Worm (Caenorhabditis elegans) whole organism, L4 larva: Measurements from ENCODE around the gene lsd-1.

Experiments used
- D1046.2 ChIP-seq: fragments of 200-800 bp; sonication (Bioruptor generic); IDR thresholded peaks from 2 replicates; pipeline ENCODE4 v1.3.6; 2022; ENCODE audit warnings: missing genetic modification characterization, missing compliant biosample characterization
- F10B5.3 ChIP-seq: sonication (generic microtip); optimal IDR thresholded peaks from 2 replicates; lab custom pipeline; 2016; ENCODE audit warnings: mild to moderate bottlenecking, missing genetic modification characterization, missing compliant biosample characterization
- F37D6.2 ChIP-seq: sonication (generic microtip); optimal IDR thresholded peaks from 2 replicates; lab custom pipeline; 2016; ENCODE audit warnings: mild to moderate bottlenecking, missing genetic modification characterization, missing compliant biosample characterization
- F49E8.2 ChIP-seq: sonication (generic microtip); optimal IDR thresholded peaks from 2 replicates; lab custom pipeline; 2016; ENCODE audit warnings: missing compliant biosample characterization, mild to moderate bottlenecking, missing genetic modification characterization, borderline replicate concordance
- Y75B8A.6 ChIP-seq: fragments of 200-800 bp; sonication (Bioruptor generic); IDR thresholded peaks from 2 replicates; pipeline ENCODE4 v1.3.6; 2022; ENCODE audit warnings: missing genetic modification reagents, missing genetic modification characterization, missing compliant biosample characterization
- aha-1 ChIP-seq: fragments of 150-350 bp; peaks from one replicate; lab custom pipeline; 2014; ENCODE audit warnings: missing biosample characterization, missing genetic modification characterization
- attf-4 ChIP-seq: sonication (generic microtip); optimal IDR thresholded peaks from 3 replicates; lab custom pipeline; 2017; ENCODE audit warnings: missing biosample characterization, missing genetic modification characterization
- ceh-28 ChIP-seq: fragments of 150-350 bp; optimal IDR thresholded peaks from 2 replicates; lab custom pipeline; 2014; ENCODE audit warnings: missing biosample characterization, missing genetic modification reagents, missing genetic modification characterization
- ceh-44 ChIP-seq: fragments of 200-800 bp; sonication (Bioruptor generic); IDR thresholded peaks from 2 replicates; pipeline ENCODE4 v1.3.6; 2022; ENCODE audit warnings: missing genetic modification reagents, missing genetic modification characterization, missing compliant biosample characterization
- ceh-82 ChIP-seq: sonication (generic microtip); optimal IDR thresholded peaks from 2 replicates; lab custom pipeline; 2017; ENCODE audit warnings: missing biosample characterization, missing genetic modification characterization
- ctbp-1 ChIP-seq: fragments of 200-800 bp; sonication (Bioruptor generic); IDR thresholded peaks from 2 replicates; pipeline ENCODE4 v1.3.6; 2022; ENCODE audit warnings: missing genetic modification reagents, missing genetic modification characterization, missing compliant biosample characterization
- daf-16 ChIP-seq, 3 experiments: sonication (generic microtip); optimal IDR thresholded peaks; 2 replicates each; lab custom pipeline; 2016 to 2017; ENCODE audit warnings: missing genetic modification characterization in 3 of 3, missing genetic modification reagents in 3 of 3, mild to moderate bottlenecking in 2 of 3, missing compliant biosample characterization in 2 of 3, missing biosample characterization in 1 of 3, moderate library complexity in 1 of 3
- daf-19 ChIP-seq: fragments of 200-800 bp; sonication (Bioruptor generic); conservative IDR thresholded peaks from 2 replicates; pipeline ENCODE4 v1.3.6; 2022; ENCODE audit warnings: missing genetic modification characterization, missing compliant biosample characterization
- daf-8 ChIP-seq: fragments of 200-800 bp; sonication (Bioruptor generic); IDR thresholded peaks from 2 replicates; pipeline ENCODE4 v1.3.6; 2022; ENCODE audit warnings: missing genetic modification characterization, missing compliant biosample characterization
- dmd-8 ChIP-seq: fragments of 200-800 bp; sonication (Bioruptor generic); IDR thresholded peaks from 2 replicates; pipeline ENCODE4 v1.3.6; 2022; ENCODE audit warnings: missing genetic modification characterization, missing compliant biosample characterization
- dmd-9 ChIP-seq: fragments of 200-800 bp; sonication (Bioruptor generic); IDR thresholded peaks from 2 replicates; pipeline ENCODE4 v1.3.6; 2022; ENCODE audit warnings: missing genetic modification reagents, missing genetic modification characterization, missing compliant biosample characterization
- dve-1 ChIP-seq: sonication (generic microtip); optimal IDR thresholded peaks from 2 replicates; lab custom pipeline; 2017; ENCODE audit warnings: antibody characterized with exemption, mild to moderate bottlenecking, missing genetic modification characterization, missing compliant biosample characterization; ENCODE audit not compliant: insufficient read depth
- egl-43 ChIP-seq: fragments of 200-800 bp; sonication (Bioruptor generic); IDR thresholded peaks from 2 replicates; pipeline ENCODE4 v1.3.6; 2022; ENCODE audit warnings: missing genetic modification reagents, missing genetic modification characterization, missing compliant biosample characterization
- fkh-10 ChIP-seq: fragments of 150-350 bp; optimal IDR thresholded peaks from 2 replicates; lab custom pipeline; 2014; ENCODE audit warnings: missing biosample characterization, missing genetic modification reagents, missing genetic modification characterization
- hlh-11 ChIP-seq: fragments of 200-800 bp; sonication (Bioruptor generic); optimal IDR thresholded peaks from 2 replicates; lab custom pipeline; 2018; ENCODE audit warnings: mild to moderate bottlenecking, missing genetic modification characterization, missing compliant biosample characterization
- lim-7 ChIP-seq: fragments of 200-800 bp; sonication (Bioruptor generic); IDR thresholded peaks from 2 replicates; pipeline ENCODE4 v1.3.6; 2022; ENCODE audit warnings: missing genetic modification characterization, missing compliant biosample characterization
- lin-1 ChIP-seq: fragments of 200-800 bp; sonication (Bioruptor generic); IDR thresholded peaks from 2 replicates; pipeline ENCODE4 v1.3.6; 2022; ENCODE audit warnings: missing genetic modification reagents, missing genetic modification characterization, missing compliant biosample characterization
- lin-13 ChIP-seq: fragments of 150-350 bp; optimal IDR thresholded peaks from 2 replicates; lab custom pipeline; 2014; ENCODE audit warnings: missing biosample characterization, missing genetic modification reagents, missing genetic modification characterization
- lir-3 ChIP-seq: sonication (generic microtip); optimal IDR thresholded peaks from 2 replicates; lab custom pipeline; 2016; ENCODE audit warnings: mild to moderate bottlenecking, missing genetic modification characterization, missing compliant biosample characterization
- lsy-2 ChIP-seq, 2 experiments: fragments of 150-350 bp in 1 of 2; sonication (generic microtip) in 1 of 2; optimal IDR thresholded peaks; 2 replicates each; lab custom pipeline; 2014 to 2017; ENCODE audit warnings: missing biosample characterization in 2 of 2, missing genetic modification characterization in 2 of 2
- madf-5 ChIP-seq, 2 experiments: fragments of 200-800 bp; sonication (Bioruptor generic); IDR thresholded peaks; 2 replicates each; pipeline ENCODE4 v1.3.6; 2022; ENCODE audit warnings: missing compliant biosample characterization in 2 of 2, missing genetic modification characterization in 2 of 2
- mdl-1 ChIP-seq, 2 experiments: fragments of 150-350 bp in 1 of 2; sonication (generic microtip) in 1 of 2; optimal IDR thresholded peaks; 2 replicates each; lab custom pipeline; 2014 to 2017; ENCODE audit warnings: missing biosample characterization in 2 of 2, missing genetic modification characterization in 2 of 2
- mdt-29 ChIP-seq: fragments of 200-800 bp; sonication (Bioruptor generic); IDR thresholded peaks from 2 replicates; pipeline ENCODE4 v1.3.6; 2022; ENCODE audit warnings: missing genetic modification reagents, missing genetic modification characterization, missing compliant biosample characterization
- nhr-102 ChIP-seq: sonication (generic microtip); optimal IDR thresholded peaks from 2 replicates; lab custom pipeline; 2016; ENCODE audit warnings: mild to moderate bottlenecking, missing genetic modification characterization, moderate library complexity, missing compliant biosample characterization
- nhr-25 ChIP-seq: sonication (generic microtip); optimal IDR thresholded peaks from 2 replicates; lab custom pipeline; 2017; ENCODE audit warnings: missing genetic modification characterization, mild to moderate bottlenecking, missing compliant biosample characterization, antibody characterized with exemption, moderate library complexity, borderline replicate concordance; ENCODE audit not compliant: insufficient read depth
- nhr-28 ChIP-seq: fragments of 150-350 bp; optimal IDR thresholded peaks from 2 replicates; lab custom pipeline; 2014; ENCODE audit warnings: missing biosample characterization, missing genetic modification characterization
- nhr-6 ChIP-seq: fragments of 150-350 bp; optimal IDR thresholded peaks from 2 replicates; lab custom pipeline; 2014; ENCODE audit warnings: missing biosample characterization, missing genetic modification characterization
- rbr-2 ChIP-seq: sonication (generic microtip); optimal IDR thresholded peaks from 2 replicates; lab custom pipeline; 2016; ENCODE audit warnings: missing genotype, missing genetic modification characterization, missing compliant biosample characterization
- skn-1 ChIP-seq: fragments of 150-350 bp; optimal IDR thresholded peaks from 2 replicates; lab custom pipeline; 2014; ENCODE audit warnings: missing biosample characterization, missing genetic modification characterization
- unc-39 ChIP-seq: sonication (generic microtip); optimal IDR thresholded peaks from 2 replicates; lab custom pipeline; 2017; ENCODE audit warnings: missing biosample characterization, missing genetic modification characterization
- unc-62 ChIP-seq, 3 experiments: fragments of 150-350 bp in 1 of 3; sonication (generic microtip); optimal IDR thresholded peaks in 2 of 3; peaks in 1 of 3; 1 replicate in 1 of 3; 2 replicates in 2 of 3; lab custom pipeline; 2014 to 2017; ENCODE audit warnings: missing biosample characterization in 3 of 3, missing genetic modification characterization in 3 of 3, missing genetic modification reagents in 3 of 3, missing genotype in 1 of 3
- vab-7 ChIP-seq: fragments of 200-800 bp; sonication (Bioruptor generic); IDR thresholded peaks from 2 replicates; pipeline ENCODE4 v1.3.6; 2022; ENCODE audit warnings: missing genetic modification reagents, missing genetic modification characterization, missing compliant biosample characterization
- ztf-7 ChIP-seq: fragments of 150-350 bp; optimal IDR thresholded peaks from 2 replicates; lab custom pipeline; 2014; ENCODE audit warnings: missing biosample characterization, missing genetic modification characterization

lsd-1 gene

DNA sequence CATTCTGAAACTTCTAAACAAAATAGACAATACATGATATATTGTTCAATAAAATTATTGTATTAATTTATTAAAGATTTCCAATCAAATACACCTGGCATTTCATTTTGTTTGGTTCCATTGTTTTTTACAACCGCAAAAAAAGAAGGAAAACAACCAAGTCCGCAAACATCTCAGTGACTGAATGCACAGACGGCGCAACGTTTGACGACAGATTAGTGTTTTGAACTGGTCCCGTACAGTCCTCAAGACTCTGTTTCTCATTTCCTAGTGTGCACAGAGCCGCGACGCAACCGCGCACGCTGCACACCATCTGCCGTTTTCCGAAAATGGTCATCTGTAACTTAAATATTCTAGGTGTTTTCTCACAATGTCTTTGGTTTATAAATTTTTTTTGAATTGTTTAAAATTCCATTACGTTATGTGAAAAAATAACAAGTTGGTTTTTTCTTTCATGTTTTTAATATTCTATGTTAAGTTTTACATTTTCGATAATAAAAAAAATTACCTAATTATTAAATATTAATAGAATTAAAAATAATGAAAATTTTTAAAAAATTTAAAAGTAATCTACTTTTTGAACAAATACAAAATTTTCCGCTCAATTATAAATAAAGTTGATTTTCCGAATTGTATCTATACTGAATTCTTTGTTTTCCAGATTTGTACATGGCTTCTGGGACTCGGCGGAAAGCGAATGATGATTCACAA lies at the start of gene lsd-1:
TSS of gene lsd-1 (plus strand) at position 661 of the 711 bp plus-strand sequence.
- peak; percentile 42 for TF ChIP-seq dve-1
- TF ChIP-seq unc-62 (GFP tag; optimal IDR thresholded peaks at IDR 0.05 in 1 of 2; lab: Kevin White, UChicago): peak in 1 of 2 experiments; percentile 76
- TF ChIP-seq unc-62 (tag; optimal IDR thresholded peaks at IDR 0.05; lab: Kevin White, UChicago): no peak
- no peak for TF ChIP-seq lim-7
- peak; percentile 28 for TF ChIP-seq rbr-2 (tag; lab: Kevin White, UChicago)
- TF ChIP-seq daf-16 (GFP tag; optimal IDR thresholded peaks at IDR 0.05; lab: Kevin White, UChicago): no peak
- TF ChIP-seq daf-16 (tag; optimal IDR thresholded peaks at IDR 0.05; lab: Kevin White, UChicago): peak; percentile 39
- no peak for TF ChIP-seq lir-3 (tag; lab: Kevin White, UChicago)

DNA sequence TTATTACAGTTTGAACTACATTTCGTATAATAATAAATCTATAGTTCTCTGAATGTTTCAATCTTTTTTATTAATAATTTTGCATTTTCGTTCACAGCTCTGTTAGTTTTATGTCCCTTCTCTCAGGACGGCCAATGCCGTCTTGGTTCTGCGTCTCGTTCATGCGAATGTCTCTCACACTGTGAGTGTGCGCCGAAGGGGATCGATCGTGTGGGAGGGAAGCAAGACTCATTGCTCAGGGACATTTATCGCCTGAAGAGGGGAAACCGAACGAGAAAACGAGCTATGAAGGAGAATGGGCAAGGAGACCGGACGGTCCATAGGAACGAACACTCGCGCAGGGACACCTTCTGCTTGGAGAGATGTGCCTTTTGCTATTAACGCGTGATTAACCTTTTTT lies 49.6 kb upstream of the lsd-1 start:
- TF ChIP-seq mdt-29: no peak
- peak; percentile 46 for TF ChIP-seq rbr-2 (tag; lab: Kevin White, UChicago)
- TF ChIP-seq lsy-2 (tag; optimal IDR thresholded peaks at IDR 0.05; lab: Kevin White, UChicago): no peak
- TF ChIP-seq F37D6.2 (tag; lab: Kevin White, UChicago): peak; percentile 51
- peak; percentile 43 for TF ChIP-seq ceh-28 (tag; lab: Kevin White, UChicago)
- TF ChIP-seq unc-62 (GFP tag; optimal IDR thresholded peaks at IDR 0.05 in 1 of 2; lab: Kevin White, UChicago): peak in 1 of 2 experiments; percentile 85
- no peak for TF ChIP-seq unc-62 (tag; optimal IDR thresholded peaks at IDR 0.05; lab: Kevin White, UChicago)
- peak; percentile 12 for TF ChIP-seq F10B5.3 (tag; lab: Kevin White, UChicago)
- TF ChIP-seq aha-1 (tag; lab: Kevin White, UChicago): peak; percentile 57

DNA sequence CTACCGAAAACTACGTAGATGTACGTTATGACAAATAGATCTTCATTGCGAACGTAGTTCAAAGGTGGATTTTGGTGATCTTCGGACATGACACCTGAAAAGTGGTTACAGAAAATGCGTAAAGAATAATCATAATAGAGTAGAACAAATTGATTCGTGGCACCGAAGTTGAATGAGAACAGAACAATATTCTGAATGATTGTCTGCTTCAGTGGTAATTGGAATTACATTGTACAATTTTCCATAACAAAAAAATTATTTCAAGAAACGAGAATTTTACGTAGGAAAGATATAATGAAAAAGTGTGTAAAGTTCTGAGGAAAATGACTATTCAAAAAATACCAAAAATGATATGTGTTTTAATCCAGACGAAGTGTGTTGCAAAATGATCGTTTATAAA lies 46.0 kb upstream of the lsd-1 start, which contains the start of gene Y62H9A.10:
TSS of gene Y62H9A.10 (minus strand) at position 101 of the 400 bp plus-strand sequence.
- no peak for TF ChIP-seq daf-8 (GFP tag; lab: Robert Waterston, UW)
- TF ChIP-seq ceh-82: no peak
- TF ChIP-seq aha-1 (tag; lab: Kevin White, UChicago): no peak
- no peak for TF ChIP-seq dmd-9 (GFP tag; lab: Robert Waterston, UW)
- TF ChIP-seq ctbp-1 (GFP tag; lab: Robert Waterston, UW): no peak
- TF ChIP-seq unc-39 (tag; lab: Kevin White, UChicago): no peak
- TF ChIP-seq nhr-102 (tag; lab: Kevin White, UChicago): no peak
- no peak for TF ChIP-seq nhr-28 (tag; lab: Kevin White, UChicago)
- no peak for TF ChIP-seq skn-1 (tag; lab: Kevin White, UChicago)
- TF ChIP-seq nhr-25 (tag; lab: Kevin White, UChicago): no peak
- TF ChIP-seq hlh-11 (tag; lab: Kevin White, UChicago): no peak
- TF ChIP-seq mdl-1 (tag; optimal IDR thresholded peaks at IDR 0.05; lab: Kevin White, UChicago): no peak

DNA sequence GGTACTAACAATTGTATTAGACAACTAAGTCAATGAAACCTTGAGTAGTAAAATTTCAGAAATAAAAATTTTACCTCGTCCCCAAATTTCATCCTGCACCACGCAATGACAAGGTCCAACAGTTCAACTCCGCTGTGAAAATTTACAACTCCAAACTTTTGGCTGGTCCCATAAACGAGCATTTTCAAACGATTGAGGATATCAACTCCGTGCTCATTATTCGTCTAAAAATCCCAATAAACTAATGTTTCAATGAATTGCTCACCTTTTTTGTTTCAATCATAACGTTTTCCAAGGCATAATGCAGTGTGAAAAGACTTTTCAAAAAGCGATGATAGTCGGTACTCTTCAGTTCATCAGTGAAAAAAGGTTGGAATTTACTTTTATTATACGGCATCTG lies 42.0 kb upstream of the lsd-1 start:
- TF ChIP-seq unc-62 (GFP tag; optimal IDR thresholded peaks at IDR 0.05 in 1 of 2; lab: Kevin White, UChicago) (peak in 1 of 2 experiments; percentile 95), unc-62 (tag; optimal IDR thresholded peaks at IDR 0.05; lab: Kevin White, UChicago) (no peak), madf-5 (GFP tag; IDR thresholded peaks at IDR 0.05; lab: Robert Waterston, UW) (no peak)
- TF ChIP-seq, all 104 proteins: peak for 1

DNA sequence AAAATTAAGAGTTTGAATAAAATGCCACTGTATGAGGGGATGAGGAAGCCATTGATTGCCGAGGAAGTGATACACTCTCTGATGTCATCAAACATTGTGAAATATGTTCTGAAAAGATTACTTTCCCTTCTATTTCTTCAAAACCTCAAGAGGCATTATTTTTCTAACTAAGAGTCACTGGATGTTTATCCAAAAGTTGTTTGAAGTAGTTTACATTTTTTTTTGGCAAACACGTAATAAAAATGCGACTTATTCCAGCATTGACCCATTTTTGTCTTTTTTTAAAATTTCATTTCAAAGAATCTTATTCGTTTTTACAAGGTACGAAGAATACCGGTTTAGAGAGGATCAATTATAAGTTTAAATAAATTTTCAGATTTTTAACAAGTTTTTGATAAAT lies 41.4 kb upstream of the lsd-1 start, which contains the start of gene Y62H9A.11:
TSS of gene Y62H9A.11 (minus strand) at position 101 of the 400 bp plus-strand sequence.
- no peak for TF ChIP-seq nhr-6
- no peak for TF ChIP-seq dmd-8 (GFP tag; lab: Robert Waterston, UW)
- no peak for TF ChIP-seq madf-5 (GFP tag; IDR thresholded peaks at IDR 0.05; lab: Robert Waterston, UW)
- no peak for TF ChIP-seq fkh-10 (GFP tag; lab: Kevin White, UChicago)
- TF ChIP-seq D1046.2 (GFP tag; lab: Robert Waterston, UW): no peak
- TF ChIP-seq ztf-7: no peak
- no peak for TF ChIP-seq daf-19
- TF ChIP-seq Y75B8A.6 (GFP tag; lab: Robert Waterston, UW): no peak
- no peak for TF ChIP-seq ceh-44 (GFP tag; lab: Robert Waterston, UW)
- no peak for TF ChIP-seq vab-7
- TF ChIP-seq egl-43: no peak
- TF ChIP-seq attf-4 (tag; lab: Kevin White, UChicago): no peak
- TF ChIP-seq F49E8.2 (tag; lab: Kevin White, UChicago): no peak
- TF ChIP-seq daf-16 (GFP tag; optimal IDR thresholded peaks at IDR 0.05; lab: Kevin White, UChicago): no peak
- no peak for TF ChIP-seq daf-16 (tag; optimal IDR thresholded peaks at IDR 0.05; lab: Kevin White, UChicago)
- TF ChIP-seq lin-1: no peak
- no peak for TF ChIP-seq lin-13
